Worm (Caenorhabditis elegans) whole organism, mixed stage, embryonic: ENCODE results near the gene ZK673.2.
"Not testable (repeated sequence)": the region's sequence is repeated elsewhere in the genome, so short reads cannot be mapped to it uniquely, and the experiment has no call there.

Experiments used
- M03D4.4 ChIP-seq: sonication (generic microtip); optimal IDR thresholded peaks from 2 replicates; lab custom pipeline; 2017; ENCODE audit warnings: mild to moderate bottlenecking, missing genetic modification characterization, missing compliant biosample characterization
- blmp-1 ChIP-seq: fragments of 150-350 bp; optimal IDR thresholded peaks from 2 replicates; lab custom pipeline; 2014; ENCODE audit warnings: missing biosample characterization, missing genetic modification characterization
- ceh-39 ChIP-seq: fragments of 150-350 bp; optimal IDR thresholded peaks from 2 replicates; lab custom pipeline; 2014; ENCODE audit warnings: missing biosample characterization, missing genetic modification characterization
- ceh-83 ChIP-seq: fragments of 200-800 bp; sonication (Bioruptor generic); optimal IDR thresholded peaks from 2 replicates; lab custom pipeline; 2018; ENCODE audit warnings: mild to moderate bottlenecking, missing genetic modification characterization, missing compliant biosample characterization
- cnd-1 ChIP-seq: fragments of 200-800 bp; sonication (Bioruptor generic); optimal IDR thresholded peaks from 2 replicates; lab custom pipeline; 2018; ENCODE audit warnings: mild to moderate bottlenecking, missing genetic modification characterization, missing compliant biosample characterization
- drap-1 ChIP-seq: fragments of 200-800 bp; sonication (Bioruptor generic); optimal IDR thresholded peaks from 3 replicates; lab custom pipeline; 2018; ENCODE audit warnings: mild to moderate bottlenecking, missing genetic modification characterization, missing compliant biosample characterization
- elt-1 ChIP-seq: sonication (generic microtip); optimal IDR thresholded peaks from 2 replicates; lab custom pipeline; 2017; ENCODE audit warnings: missing genetic modification characterization, mild to moderate bottlenecking, missing compliant biosample characterization, antibody characterized with exemption, moderate library complexity, borderline replicate concordance; ENCODE audit not compliant: insufficient read depth
- elt-3 ChIP-seq: fragments of 150-350 bp; optimal IDR thresholded peaks from 2 replicates; lab custom pipeline; 2014; ENCODE audit warnings: missing biosample characterization, missing genetic modification characterization
- flh-1 ChIP-seq: fragments of 200-800 bp; sonication (Bioruptor generic); optimal IDR thresholded peaks from 2 replicates; lab custom pipeline; 2018; ENCODE audit warnings: mild to moderate bottlenecking, missing genetic modification characterization, moderate library complexity, missing compliant biosample characterization
- hlh-1 ChIP-seq: fragments of 150-350 bp; optimal IDR thresholded peaks from 2 replicates; lab custom pipeline; 2014; ENCODE audit warnings: missing biosample characterization, missing genetic modification reagents, missing genetic modification characterization
- lin-32 ChIP-seq: fragments of 200-800 bp; sonication (Bioruptor generic); optimal IDR thresholded peaks from 2 replicates; lab custom pipeline; 2018; ENCODE audit warnings: mild to moderate bottlenecking, missing genetic modification characterization, missing compliant biosample characterization
- lsy-2 ChIP-seq: fragments of 150-350 bp; optimal IDR thresholded peaks from 2 replicates; lab custom pipeline; 2014; ENCODE audit warnings: missing biosample characterization, missing genetic modification characterization
- mab-5 ChIP-seq: fragments of 150-350 bp; optimal IDR thresholded peaks from 2 replicates; lab custom pipeline; 2014; ENCODE audit warnings: missing biosample characterization, missing genetic modification characterization
- mep-1 ChIP-seq: fragments of 150-350 bp; optimal IDR thresholded peaks from 2 replicates; lab custom pipeline; 2017; ENCODE audit warnings: missing biosample characterization, missing genetic modification reagents, missing genetic modification characterization, inconsistent platforms
- mls-2 ChIP-seq: sonication (generic microtip); optimal IDR thresholded peaks from 2 replicates; lab custom pipeline; 2016; ENCODE audit warnings: mild to moderate bottlenecking, missing genetic modification characterization, moderate library complexity, missing compliant biosample characterization
- nhr-2 ChIP-seq: fragments of 150-350 bp; optimal IDR thresholded peaks from 2 replicates; lab custom pipeline; 2014; ENCODE audit warnings: missing biosample characterization, missing genetic modification characterization
- nhr-237 ChIP-seq: fragments of 150-350 bp; optimal IDR thresholded peaks from 2 replicates; lab custom pipeline; 2014; ENCODE audit warnings: missing biosample characterization, missing genetic modification characterization
- nhr-28 ChIP-seq: fragments of 150-350 bp; optimal IDR thresholded peaks from 2 replicates; lab custom pipeline; 2014; ENCODE audit warnings: missing biosample characterization, missing genetic modification characterization
- nhr-76 ChIP-seq: sonication (generic microtip); optimal IDR thresholded peaks from 2 replicates; lab custom pipeline; 2017; ENCODE audit warnings: missing biosample characterization, missing genetic modification characterization
- pha-4 ChIP-seq: fragments of 150-350 bp; optimal IDR thresholded peaks from 2 replicates; lab custom pipeline; 2018; ENCODE audit warnings: missing biosample characterization, missing genetic modification reagents, missing genetic modification characterization
- snpc-4 ChIP-seq: fragments of 150-350 bp; optimal IDR thresholded peaks from 2 replicates; lab custom pipeline; 2014; ENCODE audit warnings: missing biosample characterization, missing genetic modification characterization
- sptf-1 ChIP-seq: sonication (generic microtip); optimal IDR thresholded peaks from 2 replicates; lab custom pipeline; 2017; ENCODE audit warnings: mild to moderate bottlenecking, missing genetic modification characterization, moderate library complexity, missing compliant biosample characterization
- tbx-8 ChIP-seq: fragments of 200-800 bp; sonication (Bioruptor generic); optimal IDR thresholded peaks from 2 replicates; lab custom pipeline; 2018; ENCODE audit warnings: mild to moderate bottlenecking, missing genetic modification characterization, moderate library complexity, missing compliant biosample characterization
- unc-120 ChIP-seq: sonication (generic microtip); optimal IDR thresholded peaks from 2 replicates; lab custom pipeline; 2017; ENCODE audit warnings: missing genetic modification characterization, missing compliant biosample characterization; ENCODE audit not compliant: poor library complexity, severe bottlenecking
- unc-39 ChIP-seq: fragments of 150-350 bp; optimal IDR thresholded peaks from 2 replicates; lab custom pipeline; 2014; ENCODE audit warnings: missing biosample characterization, missing genetic modification characterization
- unc-62 ChIP-seq: fragments of 150-350 bp; optimal IDR thresholded peaks from 2 replicates; lab custom pipeline; 2014; ENCODE audit warnings: missing biosample characterization, missing genetic modification reagents, missing genetic modification characterization
- zip-8 ChIP-seq: fragments of 150-350 bp; optimal IDR thresholded peaks from 2 replicates; lab custom pipeline; 2014; ENCODE audit warnings: missing biosample characterization, missing genetic modification characterization
- ztf-11 ChIP-seq: fragments of 150-350 bp; optimal IDR thresholded peaks from 2 replicates; lab custom pipeline; 2014; ENCODE audit warnings: missing biosample characterization, missing genetic modification characterization

The ZK673.2 gene

ce11 chrII:10421941-10422340, 26.1 kb upstream of the ZK673.2 start, which contains the start of gene frpr-21:
frpr-21 (minus strand) TSS chrII:10422041.
- TF ChIP-seq elt-3 (tag; lab: Kevin White, UChicago) (no peak), ztf-11 (tag; lab: Kevin White, UChicago) (no peak), mep-1 (tag; lab: Kevin White, UChicago) (no peak), hlh-1 (no peak), lin-32 (GFP tag; lab: Kevin White, UChicago) (no peak), drap-1 (GFP tag; lab: Kevin White, UChicago) (no peak), flh-1 (GFP tag; lab: Kevin White, UChicago) (no peak), tbx-8 (GFP tag; lab: Kevin White, UChicago) (no peak), cnd-1 (tag; lab: Kevin White, UChicago) (no peak)
- TF ChIP-seq, all 35 proteins: peak for 0

- TF ChIP-seq nhr-28 (tag; lab: Kevin White, UChicago) = no peak
- no peak for TF ChIP-seq cnd-1 (tag; lab: Kevin White, UChicago)
- no peak for TF ChIP-seq blmp-1 (tag; lab: Kevin White, UChicago)
- no peak for TF ChIP-seq pha-4 (tag; lab: Kevin White, UChicago)
- no peak for TF ChIP-seq lsy-2 (tag; lab: Kevin White, UChicago)
- TF ChIP-seq unc-62 (GFP tag; lab: Kevin White, UChicago) = no peak
- no peak for TF ChIP-seq ceh-83 (GFP tag; lab: Kevin White, UChicago)
- no peak for TF ChIP-seq drap-1 (GFP tag; lab: Kevin White, UChicago)
- TF ChIP-seq M03D4.4 = no peak
These were observed 12.2 kb upstream of the ZK673.2 start, which contains the start of gene cut-4 for ce11 chrII:10435836-10436235. cut-4 (plus strand) TSS chrII:10436136.

ce11 chrII:10437840-10438239, 10.2 kb upstream of the ZK673.2 start:
- TF ChIP-seq snpc-4 (tag; lab: Kevin White, UChicago) (no peak), unc-62 (GFP tag; lab: Kevin White, UChicago) (no peak), cnd-1 (tag; lab: Kevin White, UChicago) (no peak), zip-8 (no peak), mls-2 (no peak), M03D4.4 (no peak), drap-1 (GFP tag; lab: Kevin White, UChicago) (no peak), nhr-76 (tag; lab: Kevin White, UChicago) (no peak), ceh-39 (no peak), mep-1 (tag; lab: Kevin White, UChicago) (no peak), lin-32 (GFP tag; lab: Kevin White, UChicago) (no peak), nhr-237 (tag; lab: Kevin White, UChicago) (no peak), nhr-2 (tag; lab: Kevin White, UChicago) (no peak), pha-4 (tag; lab: Kevin White, UChicago) (no peak), hlh-1 (no peak), elt-1 (tag; lab: Kevin White, UChicago) (no peak), lsy-2 (tag; lab: Kevin White, UChicago) (no peak), blmp-1 (tag; lab: Kevin White, UChicago) (no peak)

ce11 chrII:10439976-10440375, 8.1 kb upstream of the ZK673.2 start, which contains the start of gene E04D5.4:
E04D5.4 (plus strand) TSS chrII:10440276.
- no peak for TF ChIP-seq mab-5
- no peak for TF ChIP-seq ceh-83 (GFP tag; lab: Kevin White, UChicago)
- no peak for TF ChIP-seq unc-120
- TF ChIP-seq cnd-1 (tag; lab: Kevin White, UChicago) = no peak
- TF ChIP-seq nhr-237 (tag; lab: Kevin White, UChicago) = no peak
- TF ChIP-seq snpc-4 (tag; lab: Kevin White, UChicago) = no peak
- TF ChIP-seq M03D4.4 = no peak
- no peak for TF ChIP-seq blmp-1 (tag; lab: Kevin White, UChicago)
- no peak for TF ChIP-seq zip-8
- TF ChIP-seq sptf-1 (tag; lab: Kevin White, UChicago) = no peak
- TF ChIP-seq ceh-39 = no peak
- no peak for TF ChIP-seq hlh-1
- no peak for TF ChIP-seq ztf-11 (tag; lab: Kevin White, UChicago)
- TF ChIP-seq pha-4 (tag; lab: Kevin White, UChicago) = no peak
- TF ChIP-seq nhr-2 (tag; lab: Kevin White, UChicago) = no peak

ce11 chrII:10442846-10443245, 5.2 kb upstream of the ZK673.2 start, which contains the start of gene ZK673.1:
ZK673.1 (plus strand) TSS chrII:10443146.
- not testable (repeated sequence) for TF ChIP-seq unc-39 (tag; lab: Kevin White, UChicago); tbx-8 (GFP tag; lab: Kevin White, UChicago); drap-1 (GFP tag; lab: Kevin White, UChicago)
